Fruit fly (Drosophila melanogaster): Measurements from ENCODE around the gene Cortactin.

DNA sequence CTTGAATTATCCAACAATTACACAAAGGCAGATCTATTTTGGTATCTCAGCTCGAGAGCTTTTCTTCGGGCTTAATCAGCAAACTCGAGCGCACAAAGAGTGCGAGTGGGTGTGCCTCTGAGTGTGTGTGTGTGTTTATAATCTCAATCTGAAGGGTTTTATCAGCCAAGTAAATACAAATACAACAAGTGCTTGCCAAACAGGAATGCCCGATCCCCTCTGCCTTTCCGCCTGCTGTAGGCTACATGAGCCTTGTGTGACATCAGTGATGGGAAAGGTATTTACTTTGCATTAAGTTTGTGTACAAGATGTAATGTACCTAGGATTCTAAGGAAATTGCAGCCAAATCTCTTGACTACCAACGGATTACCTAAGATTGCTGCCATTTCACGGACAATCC is 25.1 kb upstream of the Cortactin start:
- TF ChIP-seq psq (optimal IDR thresholded peaks at IDR 0.05): no peak
- no peak for TF ChIP-seq Dll (optimal IDR thresholded peaks at IDR 0.05)

All from whole organism.